Fruit fly (Drosophila melanogaster) whole organism, embryonic: ENCODE results near the gene Pka-C1.

ENCODE experiments used
- Asciz ChIP-seq: fragments of 200-800 bp; sonication (Bioruptor generic); optimal IDR thresholded peaks from 2 replicates; lab custom pipeline; 2017; ENCODE audit warnings: missing biosample characterization, mild to moderate bottlenecking, missing genetic modification characterization, missing genetic modification reagents
- Awh ChIP-seq: fragments of 200-800 bp; sonication (Bioruptor generic); IDR thresholded peaks from 2 replicates; pipeline ENCODE4, ENCODE4 v1.3.6; 2022; ENCODE audit warnings: missing biosample characterization, missing genetic modification characterization
- B-H1 ChIP-seq: fragments of 200-800 bp; sonication (Bioruptor generic); IDR thresholded peaks from 3 replicates; pipeline ENCODE4 v1.3.6; 2022; ENCODE audit warnings: missing biosample characterization, missing genetic modification characterization
- CG10959 ChIP-seq: fragments of 200-800 bp; sonication (Bioruptor generic); IDR thresholded peaks from 2 replicates; pipeline ENCODE4 v1.3.6; 2022; ENCODE audit warnings: missing biosample characterization, missing genetic modification characterization
- CG11695 ChIP-seq: fragments of 200-800 bp; sonication (Bioruptor generic); IDR thresholded peaks from 3 replicates; pipeline ENCODE4 v1.3.6; 2022; ENCODE audit warnings: missing biosample characterization, missing genetic modification characterization
- CG12104 ChIP-seq: fragments of 200-800 bp; sonication (Bioruptor generic); optimal IDR thresholded peaks from 3 replicates; lab custom pipeline; 2016; ENCODE audit warnings: missing biosample characterization, missing genetic modification characterization
- CG12769 ChIP-seq: fragments of 200-800 bp; sonication (Bioruptor generic); optimal IDR thresholded peaks from 2 replicates; lab custom pipeline; 2019; ENCODE audit warnings: missing biosample characterization, mild to moderate bottlenecking, missing genetic modification characterization, moderate library complexity
- CG15479 ChIP-seq: fragments of 200-800 bp; sonication (Bioruptor generic); optimal IDR thresholded peaks from 3 replicates; lab custom pipeline; 2019; ENCODE audit warnings: missing biosample characterization, mild to moderate bottlenecking, missing genetic modification characterization, moderate library complexity
- CG1603 ChIP-seq: fragments of 200-800 bp; sonication (Bioruptor generic); optimal IDR thresholded peaks from 2 replicates; lab custom pipeline; 2019; ENCODE audit warnings: missing biosample characterization, mild to moderate bottlenecking, missing genetic modification characterization, moderate library complexity
- CG1832 ChIP-seq: fragments of 200-800 bp; sonication (Bioruptor generic); optimal IDR thresholded peaks from 2 replicates; lab custom pipeline; 2017; ENCODE audit warnings: missing biosample characterization, mild to moderate bottlenecking, missing genetic modification characterization, inconsistent platforms
- CG2889 ChIP-seq: fragments of 200-800 bp; sonication (Bioruptor generic); IDR thresholded peaks from 3 replicates; pipeline ENCODE4 v1.3.6; 2022; ENCODE audit warnings: missing biosample characterization, missing genetic modification characterization
- CG30431 ChIP-seq: fragments of 200-800 bp; sonication (Bioruptor generic); optimal IDR thresholded peaks from 2 replicates; lab custom pipeline; 2017; ENCODE audit warnings: missing biosample characterization, missing genetic modification characterization
- CG31388 ChIP-seq: fragments of 200-800 bp; sonication (Bioruptor generic); optimal IDR thresholded peaks from 2 replicates; lab custom pipeline; 2016; ENCODE audit warnings: missing biosample characterization, missing genetic modification characterization
- CG43689 ChIP-seq: fragments of 200-800 bp; sonication (Bioruptor generic); IDR thresholded peaks from 2 replicates; pipeline ENCODE4 v1.3.6; 2022; ENCODE audit warnings: missing biosample characterization, missing genetic modification characterization
- CG4424 ChIP-seq: fragments of 200-800 bp; sonication (Bioruptor generic); optimal IDR thresholded peaks from 3 replicates; lab custom pipeline; 2016; ENCODE audit warnings: missing biosample characterization, missing genetic modification characterization
- CG5245 ChIP-seq: fragments of 200-800 bp; sonication (Bioruptor generic); optimal IDR thresholded peaks from 3 replicates; lab custom pipeline; 2016; ENCODE audit warnings: missing biosample characterization, missing genetic modification characterization
- CG8290 ChIP-seq, 3 experiments: fragments of 200-800 bp; sonication (Bioruptor generic); optimal IDR thresholded peaks; 2 replicates each; lab custom pipeline; 2016 to 2019; ENCODE audit warnings: missing biosample characterization in 3 of 3, missing genetic modification characterization in 3 of 3, mild to moderate bottlenecking in 2 of 3, moderate library complexity in 1 of 3
- CG9437 ChIP-seq: fragments of 200-800 bp; sonication (Bioruptor generic); optimal IDR thresholded peaks from 2 replicates; lab custom pipeline; 2018; ENCODE audit warnings: missing biosample characterization, mild to moderate bottlenecking, missing genetic modification characterization
- CHES-1-like ChIP-seq: fragments of 200-800 bp; sonication (Bioruptor generic); optimal IDR thresholded peaks from 2 replicates; lab custom pipeline; 2016; ENCODE audit warnings: missing biosample characterization, missing genetic modification characterization
- CTCF ChIP-seq: fragments of 200-800 bp; sonication (Bioruptor generic); optimal IDR thresholded peaks from 2 replicates; lab custom pipeline; 2017; ENCODE audit warnings: missing biosample characterization, mild to moderate bottlenecking, missing genetic modification characterization, moderate library complexity
- Doc2 ChIP-seq: fragments of 200-800 bp; sonication (Bioruptor generic); IDR thresholded peaks from 2 replicates; pipeline ENCODE4 v1.3.6; 2022; ENCODE audit warnings: missing biosample characterization, missing genetic modification characterization
- Ets97D ChIP-seq: fragments of 200-800 bp; sonication (Bioruptor generic); optimal IDR thresholded peaks from 3 replicates; lab custom pipeline; 2016; ENCODE audit warnings: missing biosample characterization, missing genetic modification characterization
- H15 ChIP-seq: fragments of 200-800 bp; sonication (Bioruptor generic); IDR thresholded peaks from 3 replicates; pipeline ENCODE4 v1.3.6; 2022; ENCODE audit warnings: missing biosample characterization, missing genetic modification characterization
- Hand ChIP-seq: fragments of 200-800 bp; sonication (Bioruptor generic); optimal IDR thresholded peaks from 2 replicates; lab custom pipeline; 2017; ENCODE audit warnings: mild to moderate bottlenecking, missing biosample characterization, missing genetic modification reagents, missing genetic modification characterization
- NC2α ChIP-seq: fragments of 200-800 bp; sonication (Bioruptor generic); optimal IDR thresholded peaks from 2 replicates; lab custom pipeline; 2016; ENCODE audit warnings: missing biosample characterization, missing genetic modification characterization
- Nf-YB ChIP-seq: fragments of 200-800 bp; sonication (Bioruptor generic); optimal IDR thresholded peaks from 3 replicates; lab custom pipeline; 2019; ENCODE audit warnings: missing biosample characterization, mild to moderate bottlenecking, missing genetic modification characterization, moderate library complexity
- PHDP ChIP-seq: fragments of 200-800 bp; sonication (Bioruptor generic); optimal IDR thresholded peaks from 3 replicates; lab custom pipeline; 2018; ENCODE audit warnings: missing biosample characterization, mild to moderate bottlenecking, missing genetic modification characterization, moderate library complexity
- ash1 ChIP-seq: fragments of 200-800 bp; sonication (Bioruptor generic); optimal IDR thresholded peaks from 2 replicates; lab custom pipeline; 2018; ENCODE audit warnings: missing biosample characterization, mild to moderate bottlenecking, missing genetic modification characterization
- cg ChIP-seq: fragments of 200-800 bp; sonication (Bioruptor generic); optimal IDR thresholded peaks from 3 replicates; lab custom pipeline; 2019; ENCODE audit warnings: missing biosample characterization, mild to moderate bottlenecking, missing genetic modification characterization, moderate library complexity
- crp ChIP-seq, 2 experiments: fragments of 200-800 bp; sonication (Bioruptor generic); optimal IDR thresholded peaks; 2 replicates in 1 of 2; 3 replicates in 1 of 2; lab custom pipeline; 2017; ENCODE audit warnings: missing biosample characterization in 2 of 2, missing genetic modification characterization in 2 of 2, mild to moderate bottlenecking in 1 of 2, moderate library complexity in 1 of 2
- dimm ChIP-seq: fragments of 200-800 bp; sonication (Bioruptor generic); IDR thresholded peaks from 2 replicates; pipeline ENCODE4 v1.3.6; 2022; ENCODE audit warnings: missing biosample characterization, missing genetic modification characterization
- dpn ChIP-seq, 2 experiments: fragments of 200-800 bp; sonication (Bioruptor generic); optimal IDR thresholded peaks; 3 replicates each; lab custom pipeline; 2016; ENCODE audit warnings: missing biosample characterization in 2 of 2, missing genetic modification characterization in 2 of 2
- en ChIP-seq: fragments of 200-800 bp; sonication (Bioruptor generic); optimal IDR thresholded peaks from 2 replicates; lab custom pipeline; 2016; ENCODE audit warnings: missing biosample characterization, missing genetic modification characterization
- exex ChIP-seq: fragments of 200-800 bp; sonication (Bioruptor generic); optimal IDR thresholded peaks from 4 replicates; lab custom pipeline; 2018; ENCODE audit warnings: missing biosample characterization, mild to moderate bottlenecking, missing genetic modification characterization, moderate library complexity
- eyg ChIP-seq: fragments of 200-800 bp; sonication (Bioruptor generic); optimal IDR thresholded peaks from 3 replicates; lab custom pipeline; 2016; ENCODE audit warnings: missing biosample characterization, missing genetic modification characterization
- fd3F ChIP-seq: fragments of 200-800 bp; sonication (Bioruptor generic); optimal IDR thresholded peaks from 2 replicates; lab custom pipeline; 2018; ENCODE audit warnings: missing biosample characterization, mild to moderate bottlenecking, missing genetic modification characterization, moderate library complexity
- lbe ChIP-seq: fragments of 200-800 bp; sonication (Bioruptor generic); optimal IDR thresholded peaks from 2 replicates; lab custom pipeline; 2016; ENCODE audit warnings: missing biosample characterization, mild to moderate bottlenecking, missing genetic modification characterization
- mirr ChIP-seq: fragments of 200-800 bp; sonication (Bioruptor generic); optimal IDR thresholded peaks from 3 replicates; lab custom pipeline; 2018; ENCODE audit warnings: missing biosample characterization, mild to moderate bottlenecking, missing genetic modification characterization
- org-1 ChIP-seq: fragments of 200-800 bp; sonication (Bioruptor generic); optimal IDR thresholded peaks from 2 replicates; lab custom pipeline; 2017; ENCODE audit warnings: missing biosample characterization, missing genetic modification characterization
- pnt ChIP-seq: fragments of 200-800 bp; sonication (Bioruptor generic); optimal IDR thresholded peaks from 3 replicates; lab custom pipeline; 2016; ENCODE audit warnings: missing biosample characterization, missing genetic modification characterization
- sd ChIP-seq: fragments of 200-800 bp; sonication (Bioruptor generic); optimal IDR thresholded peaks from 3 replicates; lab custom pipeline; 2018; ENCODE audit warnings: missing biosample characterization, mild to moderate bottlenecking, missing genetic modification characterization, moderate library complexity
- shn ChIP-seq: fragments of 200-800 bp; sonication (Bioruptor generic); optimal IDR thresholded peaks from 3 replicates; lab custom pipeline; 2016; ENCODE audit warnings: missing biosample characterization, missing genetic modification characterization
- sima ChIP-seq: fragments of 200-800 bp; sonication (Bioruptor generic); optimal IDR thresholded peaks from 2 replicates; lab custom pipeline; 2016; ENCODE audit warnings: missing biosample characterization, missing genetic modification characterization
- stwl ChIP-seq: fragments of 200-800 bp; sonication (Bioruptor generic); optimal IDR thresholded peaks from 3 replicates; lab custom pipeline; 2018; ENCODE audit warnings: missing biosample characterization, mild to moderate bottlenecking, missing genetic modification characterization, moderate library complexity
- tgo ChIP-seq: fragments of 200-800 bp; sonication (Bioruptor generic); IDR thresholded peaks from 3 replicates; pipeline ENCODE4 v1.3.6; 2022; ENCODE audit warnings: missing biosample characterization, missing genetic modification characterization
- tio ChIP-seq: fragments of 200-800 bp; sonication (Bioruptor generic); optimal IDR thresholded peaks from 2 replicates; lab custom pipeline; 2017; ENCODE audit warnings: missing biosample characterization, missing genetic modification characterization, inconsistent platforms
- twi ChIP-seq: fragments of 200-800 bp; optimal IDR thresholded peaks from 2 replicates; lab custom pipeline; 2019; ENCODE audit warnings: missing biosample characterization, mild to moderate bottlenecking, missing genetic modification characterization, moderate library complexity
- vvl ChIP-seq: fragments of 200-800 bp; sonication (Bioruptor generic); IDR thresholded peaks from 2 replicates; pipeline ENCODE4 v1.3.6; 2022; ENCODE audit warnings: missing biosample characterization, missing genetic modification characterization
- wor ChIP-seq: fragments of 200-800 bp; sonication (Bioruptor generic); IDR thresholded peaks from 2 replicates; pipeline ENCODE4 v1.3.6; 2022; ENCODE audit warnings: missing biosample characterization, missing genetic modification characterization
- z ChIP-seq: fragments of 200-800 bp; sonication (Bioruptor generic); IDR thresholded peaks from 3 replicates; pipeline ENCODE4 v1.3.6; 2022; ENCODE audit warnings: missing biosample characterization, missing genetic modification characterization
- zen ChIP-seq: fragments of 200-800 bp; sonication (Bioruptor generic); optimal IDR thresholded peaks from 3 replicates; lab custom pipeline; 2018; ENCODE audit warnings: missing biosample characterization, mild to moderate bottlenecking, missing genetic modification characterization, moderate library complexity

Pka-C1 gene

dm6 chr2L:9700454-9700853 lies 1.4 kb upstream of the Pka-C1 start, which contains the start of gene pelo (continued):
- TF ChIP-seq Doc2 (GFP tag; lab: Robert Waterston, UW) (no peak), z (GFP tag; lab: Robert Waterston, UW) (no peak), Ets97D (GFP tag; lab: Kevin White, UChicago) (peak; percentile 73), CG31388 (no peak), H15 (GFP tag; lab: Robert Waterston, UW) (0 out of 3 replicates have a peak, but pooled peaks have one; percentile 43), CG11695 (GFP tag; lab: Robert Waterston, UW) (peak; percentile 62; the same call in 2 of the 3 replicates), ash1 (GFP tag; lab: Kevin White, UChicago) (no peak), CG30431 (GFP tag; lab: Kevin White, UChicago) (peak; percentile 27), CG43689 (no peak), eyg (no peak), fd3F (GFP tag; lab: Kevin White, UChicago) (peak; percentile 41), CG12104 (GFP tag; lab: Kevin White, UChicago) (peak; percentile 10), exex (tag; lab: Kevin White, UChicago) (peak; percentile 20), Awh (GFP tag; lab: Robert Waterston, UW) (no peak), en (no peak), CG8290 (GFP tag; optimal IDR thresholded peaks at IDR 0.05; lab: Kevin White, UChicago) (peak; percentile 25), CG8290 (tag; optimal IDR thresholded peaks at IDR 0.05; lab: Kevin White, UChicago) (no peak), pnt (GFP tag; lab: Kevin White, UChicago) (no peak), CG12769 (tag; lab: Kevin White, UChicago) (peak; percentile 11), cg (no peak), CG1603 (no peak), zen (tag; lab: Kevin White, UChicago) (peak; percentile 43), dpn (GFP tag; optimal IDR thresholded peaks at IDR 0.05; lab: Kevin White, UChicago) (peak in 1 of 2 experiments; percentile 66), org-1 (peak; percentile 10), wor (GFP tag; lab: Robert Waterston, UW) (no peak), tgo (GFP tag; lab: Robert Waterston, UW) (peak; percentile 74), tio (GFP tag; lab: Kevin White, UChicago) (peak; percentile 5), mirr (GFP tag; lab: Kevin White, UChicago) (no peak), Asciz (GFP tag; lab: Kevin White, UChicago) (peak; percentile 48), Nf-YB (GFP tag; lab: Kevin White, UChicago) (peak; percentile 57), vvl (GFP tag; lab: Robert Waterston, UW) (peak; percentile 81), dimm (GFP tag; lab: Robert Waterston, UW) (no peak), lbe (peak; percentile 70), shn (GFP tag; lab: Kevin White, UChicago) (no peak), CG4424 (GFP tag; lab: Kevin White, UChicago) (peak; percentile 66), twi (tag; lab: Kevin White, UChicago) (peak; percentile 57), CG15479 (GFP tag; lab: Kevin White, UChicago) (no peak), B-H1 (GFP tag; lab: Robert Waterston, UW) (peak; percentile 35; the same call in 2 of the 3 replicates), CG2889 (GFP tag; lab: Robert Waterston, UW) (0 out of 3 replicates have a peak, but pooled peaks have one; percentile 6), CG1832 (GFP tag; lab: Kevin White, UChicago) (no peak), crp (GFP tag; optimal IDR thresholded peaks at IDR 0.05; lab: Kevin White, UChicago) (peak; percentile 22 to 88), CG10959 (GFP tag; lab: Robert Waterston, UW) (no peak), NC2α (no peak), stwl (tag; lab: Kevin White, UChicago) (peak; percentile 40), CG9437 (GFP tag; lab: Kevin White, UChicago) (peak; percentile 21), CTCF (GFP tag; lab: Kevin White, UChicago) (no peak), sima (GFP tag; lab: Kevin White, UChicago) (no peak), Hand (GFP tag; lab: Kevin White, UChicago) (no peak), PHDP (tag; lab: Kevin White, UChicago) (peak; percentile 68), CG5245 (peak; percentile 20), sd (tag; lab: Kevin White, UChicago) (peak; percentile 60), CHES-1-like (GFP tag; lab: Kevin White, UChicago) (no peak)
